Fruit fly (Drosophila melanogaster) whole organism, embryonic: Measurements from ENCODE around the gene Nepl18.

Experiments used
- Asciz ChIP-seq: fragments of 200-800 bp; sonication (Bioruptor generic); optimal IDR thresholded peaks from 2 replicates; lab custom pipeline; 2017; ENCODE audit warnings: missing biosample characterization, mild to moderate bottlenecking, missing genetic modification characterization, missing genetic modification reagents
- Atf-2 ChIP-seq: fragments of 200-800 bp; sonication (Bioruptor generic); optimal IDR thresholded peaks from 2 replicates; lab custom pipeline; 2016; ENCODE audit warnings: missing biosample characterization, missing genetic modification characterization
- Awh ChIP-seq: fragments of 200-800 bp; sonication (Bioruptor generic); IDR thresholded peaks from 2 replicates; pipeline ENCODE4, ENCODE4 v1.3.6; 2022; ENCODE audit warnings: missing biosample characterization, missing genetic modification characterization
- CG10147 ChIP-seq: fragments of 200-800 bp; sonication (Bioruptor generic); optimal IDR thresholded peaks from 2 replicates; lab custom pipeline; 2019; ENCODE audit warnings: missing biosample characterization, mild to moderate bottlenecking, missing genetic modification characterization, moderate library complexity
- CG10274 ChIP-seq: fragments of 200-800 bp; sonication (Bioruptor generic); optimal IDR thresholded peaks from 3 replicates; lab custom pipeline; 2017; ENCODE audit warnings: missing biosample characterization, mild to moderate bottlenecking, missing genetic modification characterization
- CG10654 ChIP-seq: fragments of 200-800 bp; sonication (Bioruptor generic); optimal IDR thresholded peaks from 2 replicates; lab custom pipeline; 2016; ENCODE audit warnings: missing biosample characterization, missing genetic modification characterization
- CG11696 ChIP-seq: fragments of 200-800 bp; sonication (Bioruptor generic); IDR thresholded peaks from 2 replicates; pipeline ENCODE4 v1.3.6; 2022; ENCODE audit warnings: missing biosample characterization, missing genetic modification characterization
- CG12299 ChIP-seq: fragments of 200-800 bp; sonication (Bioruptor generic); optimal IDR thresholded peaks from 2 replicates; lab custom pipeline; 2018; ENCODE audit warnings: missing biosample characterization, mild to moderate bottlenecking, missing genetic modification characterization
- CG12744 ChIP-seq: fragments of 200-800 bp; sonication (Bioruptor generic); optimal IDR thresholded peaks from 2 replicates; lab custom pipeline; 2016; ENCODE audit warnings: missing biosample characterization, missing genetic modification characterization
- CG13287 ChIP-seq: fragments of 200-800 bp; sonication (Bioruptor generic); IDR thresholded peaks from 2 replicates; pipeline ENCODE4 v1.3.6; 2022; ENCODE audit warnings: missing biosample characterization, missing genetic modification characterization; ENCODE audit not compliant: partially characterized antibody
- CG14014 ChIP-seq: fragments of 200-800 bp; sonication (Bioruptor generic); IDR thresholded peaks from 2 replicates; pipeline ENCODE4 v1.3.6; 2022; ENCODE audit warnings: missing biosample characterization, missing genetic modification characterization
- CG1529 ChIP-seq: fragments of 200-800 bp; sonication (Bioruptor generic); optimal IDR thresholded peaks from 3 replicates; lab custom pipeline; 2018; ENCODE audit warnings: missing biosample characterization, missing genetic modification characterization
- CG16815 ChIP-seq: fragments of 200-800 bp; sonication (Bioruptor generic); optimal IDR thresholded peaks from 3 replicates; lab custom pipeline; 2017; ENCODE audit warnings: missing biosample characterization, mild to moderate bottlenecking, missing genetic modification characterization
- CG18476 ChIP-seq: fragments of 200-800 bp; sonication (Bioruptor generic); optimal IDR thresholded peaks from 2 replicates; lab custom pipeline; 2016; ENCODE audit warnings: missing biosample characterization, mild to moderate bottlenecking, missing genetic modification characterization
- CG31224 ChIP-seq: fragments of 200-800 bp; sonication (Bioruptor generic); IDR thresholded peaks from 2 replicates; pipeline ENCODE4 v1.3.6; 2022; ENCODE audit warnings: missing biosample characterization, missing genetic modification characterization
- CG3407 ChIP-seq: fragments of 200-800 bp; sonication (Bioruptor generic); optimal IDR thresholded peaks from 2 replicates; lab custom pipeline; 2018; ENCODE audit warnings: missing biosample characterization, mild to moderate bottlenecking, missing genetic modification characterization
- CG4282 ChIP-seq: fragments of 200-800 bp; sonication (Bioruptor generic); optimal IDR thresholded peaks from 2 replicates; lab custom pipeline; 2016; ENCODE audit warnings: missing biosample characterization, missing genetic modification characterization
- CG5953 ChIP-seq: fragments of 200-800 bp; sonication (Bioruptor generic); IDR thresholded peaks from 2 replicates; pipeline ENCODE4 v1.3.6; 2022; ENCODE audit warnings: missing biosample characterization, missing genetic modification characterization
- CG6813 ChIP-seq: fragments of 200-800 bp; sonication (Bioruptor generic); optimal IDR thresholded peaks from 2 replicates; lab custom pipeline; 2017; ENCODE audit warnings: missing biosample characterization, missing genetic modification characterization, mild to moderate bottlenecking, moderate library complexity, missing genetic modification reagents
- CG6854 ChIP-seq: fragments of 200-800 bp; sonication (Bioruptor generic); optimal IDR thresholded peaks from 3 replicates; lab custom pipeline; 2017; ENCODE audit warnings: missing biosample characterization, mild to moderate bottlenecking, missing genetic modification characterization
- E2f2 ChIP-seq: fragments of 200-800 bp; sonication (Bioruptor generic); IDR thresholded peaks from 2 replicates; pipeline ENCODE4 v1.3.6; 2022; ENCODE audit warnings: missing biosample characterization, missing genetic modification characterization
- Ets65A ChIP-seq: fragments of 200-800 bp; sonication (Bioruptor generic); peaks from one replicate; lab custom pipeline; 2016; ENCODE audit warnings: missing biosample characterization, missing genetic modification characterization
- Fer2 ChIP-seq: fragments of 200-800 bp; sonication (Bioruptor generic); optimal IDR thresholded peaks from 2 replicates; lab custom pipeline; 2018; ENCODE audit warnings: missing biosample characterization, mild to moderate bottlenecking, missing genetic modification characterization, moderate library complexity
- Hr39 ChIP-seq: fragments of >200 bp; optimal IDR thresholded peaks from 2 replicates; lab custom pipeline; 2017
- MESR4 ChIP-seq: fragments of 200-800 bp; sonication (Bioruptor generic); optimal IDR thresholded peaks from 2 replicates; lab custom pipeline; 2018; ENCODE audit warnings: missing biosample characterization, mild to moderate bottlenecking, missing genetic modification characterization, moderate library complexity
- MTF-1 ChIP-seq: fragments of 200-800 bp; sonication (Bioruptor generic); optimal IDR thresholded peaks from 2 replicates; lab custom pipeline; 2018; ENCODE audit warnings: missing biosample characterization, mild to moderate bottlenecking, missing genetic modification characterization, borderline replicate concordance
- NC2α ChIP-seq: fragments of 200-800 bp; sonication (Bioruptor generic); optimal IDR thresholded peaks from 2 replicates; lab custom pipeline; 2016; ENCODE audit warnings: missing biosample characterization, missing genetic modification characterization
- Oaz ChIP-seq: fragments of 200-800 bp; sonication (Bioruptor generic); IDR thresholded peaks from 2 replicates; pipeline ENCODE4 v1.3.6; 2022; ENCODE audit warnings: missing biosample characterization, missing genetic modification characterization
- Ravus ChIP-seq: fragments of 200-800 bp; sonication (Bioruptor generic); IDR thresholded peaks from 2 replicates; pipeline ENCODE4 v1.3.6; 2022; ENCODE audit warnings: missing biosample characterization, missing genetic modification characterization
- Sry-δ ChIP-seq: fragments of 200-800 bp; sonication (Bioruptor generic); optimal IDR thresholded peaks from 2 replicates; lab custom pipeline; 2016; ENCODE audit warnings: missing biosample characterization, missing genetic modification characterization
- TFAM ChIP-seq: fragments of 200-800 bp; sonication (Bioruptor generic); optimal IDR thresholded peaks from 2 replicates; lab custom pipeline; 2017; ENCODE audit warnings: missing biosample characterization, missing genetic modification characterization, inconsistent platforms
- al ChIP-seq: fragments of 200-800 bp; sonication (Bioruptor generic); IDR thresholded peaks from 2 replicates; pipeline ENCODE4 v1.3.6; 2022; ENCODE audit warnings: missing biosample characterization, missing genetic modification characterization
- ase ChIP-seq: fragments of 200-800 bp; sonication (Bioruptor generic); IDR thresholded peaks from 3 replicates; pipeline ENCODE4 v1.3.6; 2022; ENCODE audit warnings: missing biosample characterization, missing genetic modification characterization
- br ChIP-seq: fragments of >200 bp; optimal IDR thresholded peaks from 2 replicates; lab custom pipeline; 2017
- ci ChIP-seq: fragments of 200-800 bp; sonication (Bioruptor generic); IDR thresholded peaks from 3 replicates; pipeline ENCODE4 v1.3.6; 2022; ENCODE audit warnings: missing biosample characterization, missing genetic modification characterization
- dpn ChIP-seq, 2 experiments: fragments of 200-800 bp; sonication (Bioruptor generic); optimal IDR thresholded peaks; 3 replicates each; lab custom pipeline; 2016; ENCODE audit warnings: missing biosample characterization in 2 of 2, missing genetic modification characterization in 2 of 2
- eve ChIP-seq, 2 experiments: fragments of >200 bp; optimal IDR thresholded peaks; 2 replicates each; lab custom pipeline; 2017; ENCODE audit warnings: missing biosample characterization in 2 of 2, missing genetic modification characterization in 2 of 2
- gcm ChIP-seq: fragments of 200-800 bp; sonication (Bioruptor generic); optimal IDR thresholded peaks from 2 replicates; lab custom pipeline; 2019; ENCODE audit warnings: missing biosample characterization, mild to moderate bottlenecking, missing genetic modification characterization, moderate library complexity
- gfzf ChIP-seq: fragments of 200-800 bp; sonication (Bioruptor generic); optimal IDR thresholded peaks from 2 replicates; lab custom pipeline; 2016; ENCODE audit warnings: missing biosample characterization, mild to moderate bottlenecking, missing genetic modification characterization, moderate library complexity
- gsb-n ChIP-seq: fragments of 200-800 bp; sonication (Bioruptor generic); optimal IDR thresholded peaks from 3 replicates; lab custom pipeline; 2018; ENCODE audit warnings: missing biosample characterization, mild to moderate bottlenecking, missing genetic modification characterization
- h ChIP-seq: fragments of >200 bp; optimal IDR thresholded peaks from 2 replicates; lab custom pipeline; 2017
- hth ChIP-seq: fragments of >200 bp; optimal IDR thresholded peaks from 2 replicates; lab custom pipeline; 2017; ENCODE audit warnings: inconsistent platforms
- insv ChIP-seq, 2 experiments: fragments of 200-800 bp; sonication (Bioruptor generic); optimal IDR thresholded peaks; 3 replicates each; lab custom pipeline; 2016 to 2018; ENCODE audit warnings: missing biosample characterization in 2 of 2, missing genetic modification characterization in 2 of 2
- lmd ChIP-seq: fragments of 200-800 bp; sonication (Bioruptor generic); IDR thresholded peaks from 2 replicates; pipeline ENCODE4 v1.3.6; 2022; ENCODE audit warnings: missing biosample characterization, missing genetic modification characterization
- maf-S ChIP-seq: fragments of 200-800 bp; sonication (Bioruptor generic); optimal IDR thresholded peaks from 2 replicates; lab custom pipeline; 2016; ENCODE audit warnings: missing biosample characterization, missing genetic modification characterization
- nom ChIP-seq: fragments of 200-800 bp; sonication (Bioruptor generic); optimal IDR thresholded peaks from 2 replicates; lab custom pipeline; 2017; ENCODE audit warnings: missing biosample characterization, missing genetic modification characterization, mild to moderate bottlenecking, moderate library complexity, missing genetic modification reagents
- pum ChIP-seq: fragments of 200-800 bp; sonication (Bioruptor generic); optimal IDR thresholded peaks from 2 replicates; lab custom pipeline; 2016; ENCODE audit warnings: missing biosample characterization, missing genetic modification characterization
- salm ChIP-seq: fragments of 200-800 bp; sonication (Bioruptor generic); optimal IDR thresholded peaks from 2 replicates; lab custom pipeline; 2018; ENCODE audit warnings: missing biosample characterization, mild to moderate bottlenecking, missing genetic modification characterization
- slbo ChIP-seq: fragments of 200-800 bp; sonication (Bioruptor generic); IDR thresholded peaks from 2 replicates; pipeline ENCODE4 v1.3.6; 2022; ENCODE audit warnings: missing biosample characterization, missing genetic modification characterization
- sna ChIP-seq: fragments of 200-800 bp; sonication (Bioruptor generic); IDR thresholded peaks from 2 replicates; pipeline ENCODE4 v1.3.6; 2022; ENCODE audit warnings: missing biosample characterization, missing genetic modification characterization; ENCODE audit not compliant: partially characterized antibody
- sqz ChIP-seq: fragments of 200-800 bp; sonication (Bioruptor generic); optimal IDR thresholded peaks from 3 replicates; lab custom pipeline; 2018; ENCODE audit warnings: missing biosample characterization, mild to moderate bottlenecking, missing genetic modification characterization
- ssp ChIP-seq: fragments of 200-800 bp; sonication (Bioruptor generic); IDR thresholded peaks from 2 replicates; pipeline ENCODE4 v1.3.6; 2022; ENCODE audit warnings: missing biosample characterization, missing genetic modification characterization
- tna ChIP-seq: fragments of 200-800 bp; sonication (Bioruptor generic); IDR thresholded peaks from 2 replicates; pipeline ENCODE4 v1.3.6; 2022; ENCODE audit warnings: missing biosample characterization, missing genetic modification characterization; ENCODE audit not compliant: partially characterized antibody
- wek ChIP-seq: fragments of 200-800 bp; sonication (Bioruptor generic); optimal IDR thresholded peaks from 3 replicates; lab custom pipeline; 2018; ENCODE audit warnings: missing biosample characterization, mild to moderate bottlenecking, missing genetic modification characterization, moderate library complexity

Nepl18 gene

DNA sequence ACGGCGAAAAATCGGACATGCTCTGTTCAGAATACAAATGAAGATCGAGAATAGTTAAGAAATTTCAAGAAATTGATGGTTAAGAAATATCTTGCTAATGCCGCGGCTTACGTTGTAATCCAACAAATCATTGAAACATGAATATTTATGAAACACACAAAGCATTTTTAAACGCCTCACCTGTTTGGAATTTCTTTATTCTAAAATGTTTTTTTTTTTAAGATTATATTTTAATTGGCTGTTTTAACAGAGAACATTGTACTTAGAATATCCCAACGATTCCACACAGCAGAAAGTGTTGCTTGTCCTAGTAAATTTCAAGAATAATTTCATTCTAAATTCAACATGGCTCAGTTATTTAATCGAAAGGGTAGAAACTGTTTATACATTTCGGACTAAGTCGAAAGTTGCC is 23.4 kb upstream of the Nepl18 start (continued):
- TF ChIP-seq MESR4 (GFP tag; lab: Kevin White, UChicago) (no peak), eve (GFP tag; optimal IDR thresholded peaks at IDR 0.05; lab: Kevin White, UChicago) (peak in 1 of 2 experiments; percentile 13), CG31224 (no peak), sqz (GFP tag; lab: Kevin White, UChicago) (no peak), dpn (GFP tag; optimal IDR thresholded peaks at IDR 0.05; lab: Kevin White, UChicago) (no peak), salm (tag; lab: Kevin White, UChicago) (no peak), CG3407 (GFP tag; lab: Kevin White, UChicago) (no peak), MTF-1 (GFP tag; lab: Kevin White, UChicago) (no peak), gfzf (GFP tag; lab: Kevin White, UChicago) (no peak), lmd (GFP tag; lab: Robert Waterston, UW) (no peak), Fer2 (no peak), CG1529 (GFP tag; lab: Kevin White, UChicago) (peak; percentile 28), E2f2 (GFP tag; lab: Robert Waterston, UW) (no peak), CG12299 (tag; lab: Kevin White, UChicago) (no peak), Ravus (no peak), CG6813 (GFP tag; lab: Kevin White, UChicago) (no peak), maf-S (GFP tag; lab: Kevin White, UChicago) (no peak), CG11696 (GFP tag; lab: Robert Waterston, UW) (no peak), Sry-δ (no peak), NC2α (GFP tag; lab: Kevin White, UChicago) (no peak), Asciz (GFP tag; lab: Kevin White, UChicago) (no peak), CG4282 (no peak), hth (no peak), Ets65A (GFP tag; lab: Kevin White, UChicago) (peak; percentile 83), CG16815 (GFP tag; lab: Kevin White, UChicago) (no peak), gcm (GFP tag; lab: Kevin White, UChicago) (no peak), slbo (no peak), TFAM (GFP tag; lab: Kevin White, UChicago) (no peak), CG18476 (no peak), CG13287 (GFP tag; lab: Robert Waterston, UW) (no peak), br (lab: Kevin White, UChicago) (no peak), CG12744 (no peak), Oaz (GFP tag; lab: Robert Waterston, UW) (no peak), CG5953 (no peak), Awh (GFP tag; lab: Robert Waterston, UW) (no peak), h (lab: Kevin White, UChicago) (no peak), CG6854 (no peak), ssp (GFP tag; lab: Robert Waterston, UW) (no peak), pum (GFP tag; lab: Kevin White, UChicago) (no peak), wek (GFP tag; lab: Kevin White, UChicago) (no peak), Hr39 (lab: Kevin White, UChicago) (no peak), nom (GFP tag; lab: Kevin White, UChicago) (no peak), ase (GFP tag; lab: Robert Waterston, UW) (no peak), gsb-n (no peak), tna (GFP tag; lab: Robert Waterston, UW) (no peak), CG10147 (GFP tag; lab: Kevin White, UChicago) (no peak), insv (GFP tag; optimal IDR thresholded peaks at IDR 0.05; lab: Kevin White, UChicago) (no peak), ci (GFP tag; lab: Robert Waterston, UW) (no peak), CG14014 (no peak), al (no peak), sna (GFP tag; lab: Robert Waterston, UW) (no peak), Atf-2 (GFP tag; lab: Kevin White, UChicago) (no peak), CG10654 (no peak), CG10274 (GFP tag; lab: Kevin White, UChicago) (no peak)
